Fruit fly (Drosophila melanogaster): ENCODE results near the gene GILT3.

DNA sequence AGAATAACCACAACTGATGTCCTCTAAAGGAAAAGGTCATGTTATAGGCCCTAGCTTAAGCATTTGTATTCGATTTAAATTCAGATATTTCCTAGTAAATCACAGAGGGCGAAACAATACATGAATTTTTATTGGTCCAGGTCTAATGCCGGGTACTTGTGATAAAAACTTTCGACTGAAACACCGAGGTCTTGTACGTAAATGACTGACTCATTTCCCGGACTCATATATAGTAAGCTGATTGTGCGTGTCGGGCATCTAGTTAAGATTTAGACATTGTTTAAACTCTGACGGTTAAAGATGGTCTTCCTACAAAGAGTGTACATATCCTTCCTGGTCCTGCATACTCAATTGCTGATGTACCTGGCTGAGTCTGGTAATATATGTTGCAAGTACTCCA lies 5.0 kb downstream of the GILT3 start, which contains the start of gene CG16710:
- no peak for TF ChIP-seq ovo (GFP tag; optimal IDR thresholded peaks at IDR 0.05)
- TF ChIP-seq CG7101 (tag; optimal IDR thresholded peaks at IDR 0.05) = no peak
- TF ChIP-seq pad (GFP tag; optimal IDR thresholded peaks at IDR 0.05) = no peak
- TF ChIP-seq CG1620 (GFP tag; optimal IDR thresholded peaks at IDR 0.05) = no peak
- TF ChIP-seq kay (GFP tag; ENCODE audit: borderline replicate concordance) = no peak
- TF ChIP-seq CG14711 (tag; optimal IDR thresholded peaks at IDR 0.05) = no peak
- TF ChIP-seq CG11617 (GFP tag; optimal IDR thresholded peaks at IDR 0.05) = no peak
- no peak for TF ChIP-seq CG7045 (GFP tag; optimal IDR thresholded peaks at IDR 0.05)
- TF ChIP-seq cnc (optimal IDR thresholded peaks at IDR 0.05) = no peak
- no peak for TF ChIP-seq Mnt (GFP tag; optimal IDR thresholded peaks at IDR 0.05)
